Worm (Caenorhabditis elegans) whole organism, L2 larva: Measurements from ENCODE around the gene F52D2.7.

Experiments
- C34F6.9 ChIP-seq: fragments of 150-350 bp; optimal IDR thresholded peaks from 2 replicates; lab custom pipeline; 2014; ENCODE audit warnings: missing biosample characterization, missing genetic modification characterization
- F13H6.1 ChIP-seq: sonication (generic microtip); optimal IDR thresholded peaks from 2 replicates; lab custom pipeline; 2016; ENCODE audit warnings: missing genetic modification characterization, missing compliant biosample characterization
- R02D3.7 ChIP-seq: fragments of 150-350 bp; optimal IDR thresholded peaks from 2 replicates; lab custom pipeline; 2014; ENCODE audit warnings: missing biosample characterization, missing genetic modification characterization
- ZK546.5 ChIP-seq: sonication (generic microtip); optimal IDR thresholded peaks from 2 replicates; lab custom pipeline; 2017; ENCODE audit warnings: missing biosample characterization, missing genetic modification characterization
- aly-2 ChIP-seq: fragments of 150-350 bp; optimal IDR thresholded peaks from 2 replicates; lab custom pipeline; 2014; ENCODE audit warnings: missing biosample characterization, missing genetic modification characterization
- ama-1 ChIP-seq: fragments of 150-350 bp; optimal IDR thresholded peaks from 2 replicates; lab custom pipeline; 2018; ENCODE audit warnings: inconsistent platforms
- blmp-1 ChIP-seq: sonication (generic microtip); optimal IDR thresholded peaks from 2 replicates; lab custom pipeline; 2017; ENCODE audit warnings: missing genetic modification characterization, mild to moderate bottlenecking, missing compliant biosample characterization, antibody characterized with exemption, moderate library complexity; ENCODE audit not compliant: insufficient read depth
- ceh-16 ChIP-seq: fragments of 150-350 bp; optimal IDR thresholded peaks from 2 replicates; lab custom pipeline; 2014; ENCODE audit warnings: missing biosample characterization, missing genetic modification characterization
- ceh-82 ChIP-seq: fragments of 150-350 bp; optimal IDR thresholded peaks from 2 replicates; lab custom pipeline; 2014; ENCODE audit warnings: missing biosample characterization, missing genetic modification characterization
- crh-2 ChIP-seq: sonication (generic microtip); optimal IDR thresholded peaks from 2 replicates; lab custom pipeline; 2017; ENCODE audit warnings: missing biosample characterization, missing genetic modification characterization
- dmd-4 ChIP-seq: sonication (generic microtip); optimal IDR thresholded peaks from 2 replicates; lab custom pipeline; 2017; ENCODE audit warnings: missing biosample characterization, missing genetic modification characterization
- egl-27 ChIP-seq: sonication (generic microtip); optimal IDR thresholded peaks from 3 replicates; lab custom pipeline; 2017; ENCODE audit warnings: missing biosample characterization, missing genetic modification reagents, missing genetic modification characterization
- elt-1 ChIP-seq: fragments of 150-350 bp; optimal IDR thresholded peaks from 2 replicates; lab custom pipeline; 2014; ENCODE audit warnings: missing biosample characterization, missing genetic modification characterization
- fos-1 ChIP-seq: fragments of 150-350 bp; optimal IDR thresholded peaks from 2 replicates; lab custom pipeline; 2014; ENCODE audit warnings: missing biosample characterization, missing genetic modification characterization
- gmeb-1 ChIP-seq: fragments of 150-350 bp; optimal IDR thresholded peaks from 2 replicates; lab custom pipeline; 2014; ENCODE audit warnings: missing biosample characterization, missing genetic modification characterization
- lin-11 ChIP-seq: fragments of 150-350 bp; sonication (generic microtip); optimal IDR thresholded peaks from 2 replicates; lab custom pipeline; 2014; ENCODE audit warnings: missing biosample characterization, missing genetic modification characterization, inconsistent platforms, mixed read lengths
- lin-13 ChIP-seq: fragments of 150-350 bp; optimal IDR thresholded peaks from 2 replicates; lab custom pipeline; 2014; ENCODE audit warnings: missing biosample characterization, missing genetic modification reagents, missing genetic modification characterization
- lin-39 ChIP-seq: fragments of 150-350 bp; optimal IDR thresholded peaks from 2 replicates; lab custom pipeline; 2014; ENCODE audit warnings: missing biosample characterization, missing genetic modification reagents, missing genetic modification characterization
- mab-5 ChIP-seq: fragments of 150-350 bp; optimal IDR thresholded peaks from 2 replicates; lab custom pipeline; 2014; ENCODE audit warnings: missing biosample characterization, missing genetic modification characterization
- mbf-1 ChIP-seq: sonication (generic microtip); optimal IDR thresholded peaks from 2 replicates; lab custom pipeline; 2017; ENCODE audit warnings: missing biosample characterization, missing genetic modification characterization
- mdl-1 ChIP-seq, 2 experiments: fragments of 150-350 bp in 1 of 2; sonication (generic microtip) in 1 of 2; optimal IDR thresholded peaks; 2 replicates each; lab custom pipeline; 2017; ENCODE audit warnings: missing biosample characterization in 2 of 2, missing genetic modification characterization in 2 of 2
- nhr-10 ChIP-seq: sonication (generic microtip); optimal IDR thresholded peaks from 2 replicates; lab custom pipeline; 2017; ENCODE audit warnings: missing biosample characterization, missing genetic modification characterization
- nhr-129 ChIP-seq: fragments of 150-350 bp; optimal IDR thresholded peaks from 2 replicates; lab custom pipeline; 2014; ENCODE audit warnings: missing biosample characterization, missing genetic modification characterization
- nhr-21 ChIP-seq: fragments of 150-350 bp; optimal IDR thresholded peaks from 2 replicates; lab custom pipeline; 2014; ENCODE audit warnings: missing biosample characterization, missing genetic modification characterization
- nhr-23 ChIP-seq: fragments of 150-350 bp; optimal IDR thresholded peaks from 2 replicates; lab custom pipeline; 2014; ENCODE audit warnings: missing biosample characterization, missing genetic modification reagents, missing genetic modification characterization
- nhr-237 ChIP-seq: fragments of 150-350 bp; optimal IDR thresholded peaks from 2 replicates; lab custom pipeline; 2014; ENCODE audit warnings: missing biosample characterization, missing genetic modification characterization
- nhr-25 ChIP-seq: fragments of 150-350 bp; sonication (generic microtip); optimal IDR thresholded peaks from 3 replicates; lab custom pipeline; 2014; ENCODE audit warnings: missing biosample characterization, missing genetic modification characterization
- nhr-6 ChIP-seq: fragments of 150-350 bp; optimal IDR thresholded peaks from 2 replicates; lab custom pipeline; 2014; ENCODE audit warnings: missing biosample characterization, missing genetic modification characterization
- nhr-77 ChIP-seq: fragments of 150-350 bp; optimal IDR thresholded peaks from 2 replicates; lab custom pipeline; 2014; ENCODE audit warnings: missing biosample characterization, missing genetic modification characterization
- peb-1 ChIP-seq: fragments of 150-350 bp; optimal IDR thresholded peaks from 2 replicates; lab custom pipeline; 2014; ENCODE audit warnings: missing biosample characterization, missing genetic modification characterization
- sem-4 ChIP-seq: fragments of 150-350 bp; optimal IDR thresholded peaks from 2 replicates; lab custom pipeline; 2014; ENCODE audit warnings: missing biosample characterization, missing genetic modification reagents, missing genetic modification characterization
- sma-3 ChIP-seq: sonication (generic microtip); optimal IDR thresholded peaks from 2 replicates; lab custom pipeline; 2016; ENCODE audit warnings: missing genetic modification reagents, missing genetic modification characterization, missing compliant biosample characterization
- sma-9 ChIP-seq, 2 experiments: fragments of 150-350 bp in 1 of 2; sonication (generic microtip) in 1 of 2; optimal IDR thresholded peaks; 2 replicates each; lab custom pipeline; 2014 to 2016; ENCODE audit warnings: missing genetic modification characterization in 2 of 2, mild to moderate bottlenecking in 1 of 2, missing biosample characterization in 1 of 2, missing compliant biosample characterization in 1 of 2, missing genetic modification reagents in 1 of 2, moderate library complexity in 1 of 2
- snpc-4 ChIP-seq: fragments of 150-350 bp; optimal IDR thresholded peaks from 2 replicates; lab custom pipeline; 2014; ENCODE audit warnings: missing biosample characterization, missing genetic modification characterization
- unc-39 ChIP-seq: fragments of 150-350 bp; optimal IDR thresholded peaks from 2 replicates; lab custom pipeline; 2014; ENCODE audit warnings: missing biosample characterization, missing genetic modification characterization
- unc-55 ChIP-seq: fragments of 150-350 bp; sonication (generic microtip); optimal IDR thresholded peaks from 3 replicates; lab custom pipeline; 2014; ENCODE audit warnings: missing biosample characterization, missing genetic modification reagents, missing genetic modification characterization
- unc-62 ChIP-seq: fragments of 150-350 bp; optimal IDR thresholded peaks from 2 replicates; lab custom pipeline; 2014; ENCODE audit warnings: missing biosample characterization, missing genetic modification reagents, missing genetic modification characterization
- zag-1 ChIP-seq: fragments of 150-350 bp; optimal IDR thresholded peaks from 2 replicates; lab custom pipeline; 2014; ENCODE audit warnings: missing biosample characterization, missing genetic modification characterization
- ztf-1 ChIP-seq: fragments of 200-800 bp; sonication (Bioruptor generic); conservative IDR thresholded peaks from 2 replicates; pipeline ENCODE4 v1.3.6; 2022; ENCODE audit warnings: missing genetic modification characterization, missing compliant biosample characterization
- ztf-4 ChIP-seq: fragments of 150-350 bp; optimal IDR thresholded peaks from 2 replicates; lab custom pipeline; 2014; ENCODE audit warnings: missing biosample characterization, missing genetic modification characterization

The F52D2.7 gene

DNA sequence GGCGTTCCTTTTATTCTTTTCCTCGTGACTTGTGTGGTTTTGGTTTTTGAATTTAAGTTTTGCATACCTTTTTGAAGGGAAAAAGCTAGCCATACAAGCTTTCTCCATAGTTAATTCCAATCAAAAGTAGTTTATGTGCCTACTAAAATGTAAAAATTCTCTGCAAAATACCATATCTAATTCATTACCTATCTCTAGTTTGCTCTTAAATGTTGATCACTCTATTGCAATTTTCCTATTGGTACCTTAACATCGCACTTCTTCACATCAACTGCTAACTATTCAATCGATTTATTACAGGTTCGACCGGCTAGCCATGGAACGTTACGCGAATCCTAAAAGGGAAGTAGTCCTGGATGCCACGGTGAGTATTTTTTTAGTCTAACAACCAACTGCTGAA lies at the start of gene F52D2.7:
F52D2.7 (plus strand) TSS at position 301 of the 400 bp plus-strand sequence.
- no peak for TF ChIP-seq mdl-1 (tag; optimal IDR thresholded peaks at IDR 0.05; lab: Kevin White, UChicago)
- no peak for TF ChIP-seq elt-1 (tag; lab: Kevin White, UChicago)
- TF ChIP-seq unc-62 (GFP tag; lab: Kevin White, UChicago), result no peak
- no peak for TF ChIP-seq nhr-10 (tag; lab: Kevin White, UChicago)
- TF ChIP-seq dmd-4 (tag; lab: Kevin White, UChicago), result no peak
- no peak for TF ChIP-seq ztf-1 (GFP tag; lab: Robert Waterston, UW)
- no peak for TF ChIP-seq peb-1 (tag; lab: Kevin White, UChicago)
- no peak for TF ChIP-seq nhr-21 (tag; lab: Kevin White, UChicago)
- no peak for TF ChIP-seq egl-27 (tag; lab: Kevin White, UChicago)
- TF ChIP-seq nhr-23, result no peak
- TF ChIP-seq lin-13 (GFP tag; lab: Kevin White, UChicago), result no peak
- no peak for TF ChIP-seq sma-3 (GFP tag; lab: Kevin White, UChicago)
- no peak for TF ChIP-seq aly-2 (tag; lab: Kevin White, UChicago)
- TF ChIP-seq ZK546.5 (tag; lab: Kevin White, UChicago), result no peak
- TF ChIP-seq sma-9 (GFP tag; optimal IDR thresholded peaks at IDR 0.05; lab: Kevin White, UChicago), result no peak
- no peak for TF ChIP-seq sma-9 (tag; optimal IDR thresholded peaks at IDR 0.05; lab: Kevin White, UChicago)
- no peak for TF ChIP-seq F13H6.1 (tag; lab: Kevin White, UChicago)

DNA sequence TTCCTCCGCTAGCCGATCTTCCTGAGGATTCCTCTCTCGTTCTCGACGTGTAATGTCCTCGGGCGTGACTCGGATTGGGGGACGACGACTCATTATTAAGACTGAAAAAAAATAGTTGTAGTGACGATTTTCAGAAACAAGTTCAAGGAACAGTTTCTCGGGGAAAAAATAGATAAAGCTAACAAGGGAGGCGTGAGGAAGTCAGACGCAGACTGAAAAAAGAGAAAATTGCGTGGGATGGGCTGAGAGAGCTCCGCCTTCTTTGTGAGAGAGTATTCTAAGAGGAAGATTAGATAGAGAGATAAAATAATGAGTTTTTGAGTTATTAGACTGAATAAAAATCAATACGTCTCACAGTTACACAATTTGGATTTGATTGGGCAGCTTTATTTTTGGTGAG lies 49.1 kb upstream of the F52D2.7 start, which contains the start of gene ZC53.1:
ZC53.1 (minus strand) TSS at position 101 of the 400 bp plus-strand sequence.
- TF ChIP-seq unc-39 (no peak), lin-13 (GFP tag; lab: Kevin White, UChicago) (no peak), sem-4 (tag; lab: Kevin White, UChicago) (no peak), R02D3.7 (no peak), fos-1 (no peak), ztf-1 (GFP tag; lab: Robert Waterston, UW) (no peak), nhr-10 (tag; lab: Kevin White, UChicago) (no peak), snpc-4 (tag; lab: Kevin White, UChicago) (no peak), nhr-77 (tag; lab: Kevin White, UChicago) (no peak), sma-9 (GFP tag; optimal IDR thresholded peaks at IDR 0.05; lab: Kevin White, UChicago) (no peak), sma-9 (tag; optimal IDR thresholded peaks at IDR 0.05; lab: Kevin White, UChicago) (no peak), mbf-1 (tag; lab: Kevin White, UChicago) (no peak), nhr-6 (tag; lab: Kevin White, UChicago) (no peak), nhr-25 (tag; lab: Kevin White, UChicago) (no peak), mab-5 (tag; lab: Kevin White, UChicago) (no peak), ztf-4 (tag; lab: Kevin White, UChicago) (no peak), nhr-23 (no peak), ama-1 (no peak), elt-1 (tag; lab: Kevin White, UChicago) (no peak), F13H6.1 (tag; lab: Kevin White, UChicago) (no peak), C34F6.9 (tag; lab: Kevin White, UChicago) (no peak)

ce11 chrX:1915022-1915421 lies 47.4 kb upstream of the F52D2.7 start, which contains the start of gene rgs-9:
Gene rgs-9, plus strand, starts transcription at chrX:1915258.
- TF ChIP-seq nhr-77 (tag; lab: Kevin White, UChicago), result no peak
- no peak for TF ChIP-seq ceh-16 (tag; lab: Kevin White, UChicago)
- TF ChIP-seq egl-27 (tag; lab: Kevin White, UChicago), result no peak
- TF ChIP-seq nhr-129 (tag; lab: Kevin White, UChicago), result no peak
- TF ChIP-seq nhr-6 (tag; lab: Kevin White, UChicago), result no peak
- no peak for TF ChIP-seq crh-2
- TF ChIP-seq R02D3.7, result no peak
- no peak for TF ChIP-seq ama-1
- TF ChIP-seq mab-5 (tag; lab: Kevin White, UChicago), result no peak
- no peak for TF ChIP-seq blmp-1 (tag; lab: Kevin White, UChicago)
- no peak for TF ChIP-seq F13H6.1 (tag; lab: Kevin White, UChicago)
- TF ChIP-seq gmeb-1, result no peak
- TF ChIP-seq sem-4 (tag; lab: Kevin White, UChicago), result no peak
- TF ChIP-seq aly-2 (tag; lab: Kevin White, UChicago), result no peak
- no peak for TF ChIP-seq ztf-4 (tag; lab: Kevin White, UChicago)
- TF ChIP-seq zag-1, result no peak
- no peak for TF ChIP-seq sma-9 (GFP tag; optimal IDR thresholded peaks at IDR 0.05; lab: Kevin White, UChicago)
- no peak for TF ChIP-seq sma-9 (tag; optimal IDR thresholded peaks at IDR 0.05; lab: Kevin White, UChicago)
- TF ChIP-seq, all 48 proteins: peak for 0

DNA sequence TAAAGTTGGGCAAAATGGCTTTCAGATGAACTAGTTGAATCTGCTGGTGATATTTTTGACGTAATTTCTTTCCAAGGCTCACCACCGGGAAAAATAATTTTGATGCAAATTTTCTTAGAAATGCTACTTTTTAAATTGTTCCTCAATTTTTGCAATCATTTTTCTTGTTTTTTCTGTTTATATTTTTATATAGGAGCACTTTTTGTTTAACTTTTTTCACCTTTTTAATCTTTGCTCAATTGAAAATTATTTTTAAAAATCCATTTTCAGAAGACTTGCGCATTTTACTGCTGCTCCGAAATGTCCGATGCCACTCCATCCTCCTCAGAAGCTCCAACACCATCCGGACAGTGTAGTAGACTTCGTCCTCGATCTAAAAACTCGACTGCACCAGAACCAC lies 45.2 kb upstream of the F52D2.7 start, which contains the start of gene dot-1.5:
dot-1.5 (plus strand) TSS at position 301 of the 400 bp plus-strand sequence.
- TF ChIP-seq lin-11 (tag; lab: Kevin White, UChicago), result no peak
- TF ChIP-seq egl-27 (tag; lab: Kevin White, UChicago), result no peak
- no peak for TF ChIP-seq lin-39 (tag; lab: Kevin White, UChicago)
- no peak for TF ChIP-seq nhr-237 (tag; lab: Kevin White, UChicago)
- no peak for TF ChIP-seq aly-2 (tag; lab: Kevin White, UChicago)
- no peak for TF ChIP-seq unc-55 (GFP tag; lab: Kevin White, UChicago)
- TF ChIP-seq sma-3 (GFP tag; lab: Kevin White, UChicago), result no peak
- no peak for TF ChIP-seq ceh-82 (tag; lab: Kevin White, UChicago)
